Worm (Caenorhabditis elegans) whole organism, L4/young adult: ENCODE measurements around the gene mlh-1.

Source experiments
- W03F9.2 ChIP-seq: fragments of 150-350 bp; optimal IDR thresholded peaks from 2 replicates; lab custom pipeline; 2014; ENCODE audit warnings: missing biosample characterization, missing genetic modification characterization
- dao-5 ChIP-seq: sonication (generic microtip); optimal IDR thresholded peaks from 2 replicates; lab custom pipeline; 2016; ENCODE audit warnings: missing genotype, missing genetic modification characterization, moderate library complexity, missing compliant biosample characterization
- him-1 ChIP-seq: sonication (generic microtip); optimal IDR thresholded peaks from 2 replicates; lab custom pipeline; 2016; ENCODE audit warnings: missing genotype, missing genetic modification reagents, missing genetic modification characterization, missing compliant biosample characterization

DNA sequence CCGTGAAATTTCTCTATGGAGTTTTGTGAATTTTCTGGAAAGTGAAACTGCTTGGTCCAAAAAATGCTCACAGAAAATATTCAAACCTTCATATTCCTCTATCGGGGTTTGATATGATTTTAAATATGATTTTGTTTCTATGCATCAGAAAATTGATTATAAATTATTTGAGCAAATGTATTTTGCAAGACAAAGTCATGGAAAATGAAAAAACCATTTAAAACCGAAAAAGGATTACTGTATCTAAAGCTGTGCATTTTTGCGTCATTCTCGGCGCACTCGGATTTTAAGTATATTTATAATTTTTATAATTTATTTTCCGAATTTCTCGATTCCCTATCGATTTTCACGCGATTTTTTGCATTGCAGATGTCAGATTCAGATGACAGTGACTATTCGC, 42.9 kb downstream of the mlh-1 start, which contains the start of gene pssy-2:
- TF ChIP-seq dao-5 (tag; lab: Kevin White, UChicago) (no peak), him-1 (no peak), W03F9.2 (tag; lab: Kevin White, UChicago) (no peak)
